Worm (Caenorhabditis elegans) whole organism, mixed stage, embryonic: ENCODE data around the gene srx-36.

Experiments used
- ceh-83 ChIP-seq: fragments of 200-800 bp; sonication (Bioruptor generic); optimal IDR thresholded peaks from 2 replicates; lab custom pipeline; 2018; ENCODE audit warnings: mild to moderate bottlenecking, missing genetic modification characterization, missing compliant biosample characterization
- elt-3 ChIP-seq: fragments of 150-350 bp; optimal IDR thresholded peaks from 2 replicates; lab custom pipeline; 2014; ENCODE audit warnings: missing biosample characterization, missing genetic modification characterization
- lin-13 ChIP-seq: fragments of 150-350 bp; optimal IDR thresholded peaks from 2 replicates; lab custom pipeline; 2014; ENCODE audit warnings: missing biosample characterization, missing genetic modification characterization
- lin-32 ChIP-seq: fragments of 200-800 bp; sonication (Bioruptor generic); optimal IDR thresholded peaks from 2 replicates; lab custom pipeline; 2018; ENCODE audit warnings: mild to moderate bottlenecking, missing genetic modification characterization, missing compliant biosample characterization
- ztf-11 ChIP-seq: fragments of 150-350 bp; optimal IDR thresholded peaks from 2 replicates; lab custom pipeline; 2014; ENCODE audit warnings: missing biosample characterization, missing genetic modification characterization

DNA sequence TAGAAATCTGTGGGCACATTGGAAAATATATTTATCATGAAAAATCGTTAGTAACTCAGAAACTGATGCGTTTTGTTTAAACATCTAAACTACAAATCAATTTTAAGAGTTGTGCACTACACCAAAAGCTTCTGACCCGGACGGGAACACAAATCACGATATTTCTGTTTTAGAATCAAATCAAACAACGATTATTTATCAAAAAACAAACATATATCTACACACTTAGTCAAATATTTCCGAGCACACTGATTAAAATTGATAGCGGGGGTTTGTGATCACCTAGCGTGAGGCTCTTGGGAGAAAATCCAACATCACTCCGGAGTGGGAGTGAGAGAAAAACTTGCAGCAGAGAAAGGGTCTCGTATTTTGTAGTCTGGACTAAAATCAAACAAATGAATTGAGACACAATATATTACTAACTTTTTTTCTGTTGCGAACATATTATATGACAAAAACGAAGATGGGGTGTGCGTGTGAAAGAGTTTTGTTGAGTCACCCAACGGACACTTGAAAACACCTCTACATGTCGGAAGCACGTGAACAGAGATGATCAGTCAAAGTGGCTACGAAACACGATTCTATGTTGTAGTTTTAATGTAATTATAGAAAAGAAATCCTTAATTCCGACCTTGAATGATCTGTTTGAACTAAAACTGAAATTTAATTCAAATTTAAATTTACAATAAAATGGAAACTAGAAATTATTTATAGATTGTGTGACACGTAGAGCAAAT is 35.5 kb downstream of the srx-36 start:
- TF ChIP-seq elt-3 (tag; lab: Kevin White, UChicago) = no peak
- TF ChIP-seq lin-32 (GFP tag; lab: Kevin White, UChicago) = no peak
- TF ChIP-seq ztf-11 (tag; lab: Kevin White, UChicago) = no peak
- no peak for TF ChIP-seq lin-13 (tag; lab: Kevin White, UChicago)
- no peak for TF ChIP-seq ceh-83 (GFP tag; lab: Kevin White, UChicago)
